Fruit fly (Drosophila melanogaster): ENCODE data around the gene baz.

baz gene

DNA sequence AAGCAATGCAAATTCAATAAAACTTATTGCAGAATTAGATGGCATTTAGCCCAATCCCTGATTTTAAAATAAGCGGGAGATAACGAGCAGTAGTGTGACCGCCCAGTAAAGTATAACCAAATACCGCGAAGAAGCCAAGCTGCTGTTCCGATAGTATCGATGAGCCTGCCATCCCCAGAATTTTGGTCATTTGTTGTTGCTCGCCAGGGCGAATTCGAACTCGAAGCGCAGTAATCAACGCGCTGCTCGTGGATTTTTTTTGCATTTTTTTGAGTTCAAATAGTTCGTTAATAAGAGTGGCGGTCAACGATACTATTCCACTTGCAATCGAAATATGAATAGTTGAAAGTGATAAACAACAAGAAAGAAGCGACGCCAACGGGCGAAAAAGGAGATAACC lies at the start of gene baz:
Gene baz, plus strand, starts transcription at position 188 of the 400 bp plus-strand sequence.
- no peak for TF ChIP-seq CG17801 (GFP tag; optimal IDR thresholded peaks at IDR 0.05; ENCODE audit: partially characterized antibody)

dm6 chrX:17110556-17111177 lies 49.1 kb upstream of the baz start:
- no peak for TF ChIP-seq CG17801 (GFP tag; optimal IDR thresholded peaks at IDR 0.05; ENCODE audit: partially characterized antibody)

DNA sequence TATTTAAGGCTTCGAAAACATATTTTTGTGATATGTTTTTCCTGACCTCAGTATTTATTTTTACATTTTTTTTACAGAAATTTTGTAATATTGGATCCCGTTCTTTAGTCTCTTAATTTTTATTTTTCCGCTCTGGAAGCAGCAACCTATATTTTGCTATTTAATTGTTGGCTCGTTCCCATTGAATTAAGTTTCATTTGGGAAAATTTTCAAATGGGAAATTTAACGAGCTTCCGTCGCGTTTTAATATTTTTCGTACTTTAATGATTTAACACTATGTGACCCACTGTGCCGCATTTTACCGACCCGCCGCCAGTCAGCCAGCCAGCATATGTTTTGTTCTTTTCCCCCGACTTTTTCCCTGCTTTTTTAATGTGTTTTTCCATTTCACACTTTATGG lies 48.5 kb upstream of the baz start:
- TF ChIP-seq CG17801 (GFP tag; optimal IDR thresholded peaks at IDR 0.05; ENCODE audit: partially characterized antibody): no peak

dm6 chrX:17111958-17112953 lies 47.5 kb upstream of the baz start:
- no peak for TF ChIP-seq CG17801 (GFP tag; optimal IDR thresholded peaks at IDR 0.05; ENCODE audit: partially characterized antibody)

DNA sequence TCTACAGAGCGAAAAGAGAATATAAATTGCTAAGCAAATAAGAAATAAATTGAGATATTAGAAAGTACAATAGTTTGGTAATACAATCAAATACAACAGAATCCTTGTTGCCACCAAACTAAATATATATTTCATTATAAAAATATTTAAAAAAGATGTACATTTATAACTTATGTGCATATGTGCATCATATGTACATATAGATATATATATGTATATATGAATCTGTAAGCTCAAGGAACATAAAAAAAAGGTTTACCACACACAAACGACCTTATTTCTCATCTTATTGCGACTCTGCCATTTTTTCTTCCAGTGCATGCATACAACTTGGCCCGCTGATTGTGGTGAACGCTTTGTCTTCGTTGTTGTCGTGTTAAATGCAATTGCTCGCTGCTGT lies 46.5 kb upstream of the baz start:
- peak; percentile 64 for TF ChIP-seq CG17801 (GFP tag; optimal IDR thresholded peaks at IDR 0.05; ENCODE audit: partially characterized antibody)

DNA sequence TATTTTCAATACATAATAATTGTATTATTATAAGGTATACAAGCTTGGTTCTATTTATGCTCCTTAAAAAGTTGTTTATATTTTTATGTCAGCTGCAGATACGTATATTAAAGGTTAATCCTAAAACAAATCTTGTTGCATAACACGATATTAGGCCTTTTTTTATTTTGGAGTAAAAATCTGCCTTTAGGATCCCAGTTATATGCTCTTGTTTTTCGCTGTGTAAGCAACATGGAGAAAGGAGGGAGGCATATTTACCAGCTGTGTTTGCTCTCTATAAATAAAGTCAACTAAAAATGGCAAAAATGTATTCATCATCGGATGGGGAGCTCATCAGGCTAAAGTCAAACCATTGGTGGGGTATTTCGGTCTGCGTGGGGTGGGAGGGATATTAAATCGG lies 38.2 kb upstream of the baz start:
- TF ChIP-seq CG17801 (GFP tag; optimal IDR thresholded peaks at IDR 0.05; ENCODE audit: partially characterized antibody): no peak

DNA sequence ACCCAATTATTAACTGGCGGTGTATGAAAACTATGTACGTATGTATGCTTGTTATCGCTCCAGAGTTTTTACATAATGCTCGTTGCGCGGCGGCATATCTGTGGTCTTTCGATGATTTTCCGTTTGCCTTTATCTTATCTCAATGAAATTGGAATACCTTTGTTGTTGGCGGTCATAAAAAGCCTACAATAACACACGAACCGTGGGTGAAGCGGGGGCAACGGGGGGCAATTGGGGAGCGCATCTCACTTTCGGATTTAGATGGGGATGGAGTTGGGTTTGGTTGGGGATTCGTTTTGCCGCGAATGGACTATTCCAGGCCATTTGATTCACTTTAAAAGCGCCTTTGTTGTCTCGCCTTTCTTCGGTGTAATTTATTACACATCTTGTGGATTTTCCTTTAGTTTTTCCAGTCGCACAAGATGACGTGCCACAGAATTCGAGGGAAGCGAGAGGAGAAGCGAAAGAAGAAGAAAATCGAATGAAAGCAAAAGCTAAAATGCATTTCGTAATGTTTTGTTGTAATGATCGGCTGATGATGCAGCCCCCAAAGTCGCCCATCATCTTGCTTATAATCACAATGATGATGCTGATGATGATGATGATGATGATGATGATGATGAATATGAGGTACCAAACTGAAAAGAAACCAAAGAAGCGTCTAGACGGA lies 37.2 kb upstream of the baz start:
- TF ChIP-seq CG17801 (GFP tag; optimal IDR thresholded peaks at IDR 0.05; ENCODE audit: partially characterized antibody): no peak

DNA sequence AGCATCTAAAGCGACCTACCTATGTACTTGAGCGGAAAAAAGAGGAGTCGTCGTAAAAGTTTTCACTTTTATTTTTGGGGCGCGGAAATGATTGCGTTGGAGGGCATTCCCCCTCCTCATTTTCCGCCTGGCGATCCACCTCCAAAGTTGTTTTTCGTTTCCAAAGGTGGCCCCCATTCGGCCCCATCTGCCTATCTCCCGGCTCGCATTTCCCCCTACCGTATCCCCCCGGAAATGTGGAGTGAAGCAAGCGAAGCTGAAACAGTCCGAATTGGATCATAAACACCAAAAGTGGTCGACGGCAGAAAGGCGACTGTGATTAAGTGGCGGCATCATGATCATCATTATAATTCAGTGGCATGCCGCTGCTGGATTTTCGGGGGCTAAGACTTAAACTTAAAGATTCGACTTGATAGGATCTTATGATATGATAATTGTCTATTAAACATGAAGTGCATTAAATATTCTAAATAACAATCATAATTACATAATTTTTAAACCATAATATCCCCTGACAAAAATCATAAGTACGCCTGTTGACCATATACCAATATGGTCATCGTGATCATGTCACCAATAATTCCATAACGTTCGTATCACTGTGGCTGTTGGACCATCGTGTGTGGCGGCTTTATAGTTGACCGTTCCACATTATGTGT lies 36.1 kb upstream of the baz start:
- no peak for TF ChIP-seq CG17801 (GFP tag; optimal IDR thresholded peaks at IDR 0.05; ENCODE audit: partially characterized antibody)

- peak; percentile 88 for TF ChIP-seq CG17801 (GFP tag; optimal IDR thresholded peaks at IDR 0.05; ENCODE audit: partially characterized antibody)
Measured at dm6 chrX:17125017-17125821, 34.6 kb upstream of the baz start.

DNA sequence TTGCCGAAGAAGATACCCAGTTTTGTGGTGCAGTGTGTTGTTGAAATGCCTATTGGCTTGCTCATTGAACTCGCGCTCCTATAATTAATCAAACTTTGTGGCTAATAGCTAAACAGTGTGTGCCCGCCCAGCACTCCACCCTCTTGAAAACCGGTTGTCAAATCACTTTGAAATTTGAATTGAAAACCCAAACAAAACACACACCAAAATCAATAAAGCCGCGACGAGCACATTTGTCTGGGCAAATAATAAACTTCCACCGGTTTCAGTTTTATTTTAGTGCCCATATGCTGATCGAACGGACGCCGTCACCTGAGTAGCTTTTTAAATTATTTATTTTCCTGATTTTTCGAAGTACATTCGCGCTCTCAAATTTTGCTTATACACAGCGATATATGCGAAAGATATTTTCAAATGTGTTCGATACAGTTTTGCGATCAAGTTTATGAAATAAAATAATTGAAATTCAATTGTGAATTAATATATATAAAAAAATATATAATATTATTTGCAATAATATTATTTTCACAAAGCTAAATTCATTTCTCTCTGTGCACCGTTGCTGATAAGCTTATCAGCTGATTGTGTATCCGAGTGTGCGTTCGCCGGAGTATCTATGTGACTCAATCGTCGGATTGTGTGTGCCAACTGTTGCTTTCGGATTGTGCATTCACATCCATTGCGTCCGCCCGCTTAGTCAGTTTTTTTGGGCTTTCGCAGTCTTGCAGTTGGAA lies 29.9 kb upstream of the baz start:
- TF ChIP-seq CG17801 (GFP tag; optimal IDR thresholded peaks at IDR 0.05; ENCODE audit: partially characterized antibody): peak; percentile 88

DNA sequence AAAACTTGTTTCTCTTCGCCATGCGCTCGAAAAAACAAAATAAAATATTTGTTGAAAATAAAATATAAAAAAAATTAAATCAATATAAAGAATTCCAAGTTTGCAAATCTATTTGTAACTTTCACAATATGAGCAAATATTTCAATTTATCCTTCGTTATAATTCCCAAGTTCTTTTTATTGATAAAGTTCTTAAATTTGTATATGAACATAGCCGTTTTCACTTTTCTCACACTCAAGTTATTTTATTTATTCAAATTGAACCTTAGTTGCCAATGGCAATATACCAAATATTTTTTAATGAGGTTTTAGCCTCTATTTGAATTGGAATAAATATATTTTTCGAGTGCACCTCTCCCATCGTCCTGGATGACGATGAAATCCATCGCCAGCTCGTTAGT lies 27.1 kb upstream of the baz start:
- no peak for TF ChIP-seq CG17801 (GFP tag; optimal IDR thresholded peaks at IDR 0.05; ENCODE audit: partially characterized antibody)

- TF ChIP-seq CG17801 (GFP tag; optimal IDR thresholded peaks at IDR 0.05; ENCODE audit: partially characterized antibody): peak; percentile 8
Measured at dm6 chrX:17142940-17143534, 16.8 kb upstream of the baz start, which contains the start of the genes mei-217 and mei-218. Gene mei-217, minus strand, starts transcription at chrX:17142990. Gene mei-218, minus strand, starts transcription at chrX:17142990.

dm6 chrX:17146529-17146928 lies 13.3 kb upstream of the baz start:
- TF ChIP-seq CG17801 (GFP tag; optimal IDR thresholded peaks at IDR 0.05; ENCODE audit: partially characterized antibody): no peak

All from ovary, adult (tissue).